Worm (Caenorhabditis elegans) whole organism, L3 larva: ENCODE data around the gene immp-2.

ENCODE experiments used
- R02D3.7 ChIP-seq: fragments of 150-350 bp; optimal IDR thresholded peaks from 2 replicates; lab custom pipeline; 2014; ENCODE audit warnings: missing biosample characterization, missing genetic modification characterization
- aly-2 ChIP-seq: fragments of 150-350 bp; optimal IDR thresholded peaks from 2 replicates; lab custom pipeline; 2014; ENCODE audit warnings: missing biosample characterization, missing genetic modification characterization
- ceh-28 ChIP-seq: fragments of 150-350 bp; optimal IDR thresholded peaks from 2 replicates; lab custom pipeline; 2014; ENCODE audit warnings: missing biosample characterization, missing genetic modification reagents, missing genetic modification characterization
- ceh-9 ChIP-seq: sonication (generic microtip); optimal IDR thresholded peaks from 2 replicates; lab custom pipeline; 2018; ENCODE audit warnings: missing biosample characterization, missing genetic modification characterization
- elt-2 ChIP-seq: sonication (generic microtip); optimal IDR thresholded peaks from 2 replicates; lab custom pipeline; 2016; ENCODE audit warnings: missing genetic modification reagents, mild to moderate bottlenecking, missing genetic modification characterization, missing compliant biosample characterization
- elt-3 ChIP-seq, 3 experiments: fragments of 150-350 bp in 1 of 3; sonication (generic microtip) in 2 of 3; optimal IDR thresholded peaks; 2 replicates in 2 of 3; 4 replicates in 1 of 3; lab custom pipeline; 2014 to 2017; ENCODE audit warnings: missing biosample characterization in 3 of 3, missing genetic modification characterization in 3 of 3
- hmg-11 ChIP-seq: sonication (generic microtip); optimal IDR thresholded peaks from 2 replicates; lab custom pipeline; 2016; ENCODE audit warnings: missing genetic modification characterization, missing compliant biosample characterization
- jun-1 ChIP-seq: fragments of 150-350 bp; optimal IDR thresholded peaks from 2 replicates; lab custom pipeline; 2014; ENCODE audit warnings: missing biosample characterization, missing genetic modification reagents, missing genetic modification characterization
- lin-15B ChIP-seq: fragments of 150-350 bp; optimal IDR thresholded peaks from 2 replicates; lab custom pipeline; 2014; ENCODE audit warnings: missing biosample characterization, missing genetic modification characterization
- mdl-1 ChIP-seq: fragments of 150-350 bp; optimal IDR thresholded peaks from 2 replicates; lab custom pipeline; 2014; ENCODE audit warnings: missing biosample characterization, missing genetic modification characterization
- mml-1 ChIP-seq: fragments of 150-350 bp; sonication (generic microtip); optimal IDR thresholded peaks from 3 replicates; lab custom pipeline; 2014; ENCODE audit warnings: missing biosample characterization, missing genetic modification characterization
- nfya-1 ChIP-seq: sonication (generic microtip); optimal IDR thresholded peaks from 2 replicates; lab custom pipeline; 2017; ENCODE audit warnings: missing genetic modification characterization, mild to moderate bottlenecking, missing compliant biosample characterization, antibody characterized with exemption, moderate library complexity; ENCODE audit not compliant: insufficient read depth
- nhr-23 ChIP-seq: fragments of 150-350 bp; optimal IDR thresholded peaks from 2 replicates; lab custom pipeline; 2014; ENCODE audit warnings: missing biosample characterization, missing genetic modification reagents, missing genetic modification characterization
- nhr-25 ChIP-seq: sonication (generic microtip); optimal IDR thresholded peaks from 2 replicates; lab custom pipeline; 2017; ENCODE audit warnings: missing biosample characterization, missing genetic modification characterization
- nhr-28 ChIP-seq: fragments of 150-350 bp; optimal IDR thresholded peaks from 2 replicates; lab custom pipeline; 2014; ENCODE audit warnings: missing biosample characterization, missing genetic modification characterization
- nhr-77 ChIP-seq: fragments of 150-350 bp; optimal IDR thresholded peaks from 2 replicates; lab custom pipeline; 2014; ENCODE audit warnings: missing biosample characterization, missing genetic modification characterization
- pha-4 ChIP-seq: fragments of 150-350 bp; optimal IDR thresholded peaks from 2 replicates; lab custom pipeline; 2014; ENCODE audit warnings: missing biosample characterization, missing genetic modification reagents, missing genetic modification characterization
- pqm-1 ChIP-seq: fragments of 150-350 bp; optimal IDR thresholded peaks from 2 replicates; lab custom pipeline; 2017; ENCODE audit warnings: missing biosample characterization, missing genetic modification characterization, inconsistent platforms
- snpc-4 ChIP-seq: fragments of 150-350 bp; optimal IDR thresholded peaks from 2 replicates; lab custom pipeline; 2014; ENCODE audit warnings: missing biosample characterization, missing genetic modification characterization
- tbx-2 ChIP-seq: sonication (generic microtip); optimal IDR thresholded peaks from 2 replicates; lab custom pipeline; 2016; ENCODE audit warnings: mild to moderate bottlenecking, missing genetic modification characterization, missing compliant biosample characterization
- unc-39 ChIP-seq: sonication (generic microtip); optimal IDR thresholded peaks from 4 replicates; lab custom pipeline; 2017; ENCODE audit warnings: missing biosample characterization, missing genetic modification characterization
- zag-1 ChIP-seq: fragments of 150-350 bp; optimal IDR thresholded peaks from 2 replicates; lab custom pipeline; 2014; ENCODE audit warnings: missing biosample characterization, missing genetic modification characterization

immp-2 gene

ce11 chrIV:959221-959620 lies 46.4 kb downstream of the immp-2 start, which contains the start of gene plx-1:
plx-1 (plus strand) TSS chrIV:959521.
- TF ChIP-seq ceh-9 (tag; lab: Kevin White, UChicago) (no peak), elt-3 (tag; optimal IDR thresholded peaks at IDR 0.05; lab: Kevin White, UChicago) (no peak), pha-4 (no peak), unc-39 (tag; lab: Kevin White, UChicago) (no peak), nhr-25 (tag; lab: Kevin White, UChicago) (no peak), aly-2 (tag; lab: Kevin White, UChicago) (no peak), nhr-28 (tag; lab: Kevin White, UChicago) (no peak), tbx-2 (tag; lab: Kevin White, UChicago) (no peak)

ce11 chrIV:957820-958219 lies 47.8 kb downstream of the immp-2 start:
- peak; percentile 60 for TF ChIP-seq pqm-1
- TF ChIP-seq mml-1 = no peak
- TF ChIP-seq nhr-25 (tag; lab: Kevin White, UChicago) = peak; percentile 95
- TF ChIP-seq nhr-77 = no peak
- peak; percentile 59 for TF ChIP-seq jun-1
- peak; percentile 44 for TF ChIP-seq lin-15B
- TF ChIP-seq mdl-1 (tag; lab: Kevin White, UChicago) = peak; percentile 19
- peak; percentile 70 for TF ChIP-seq pha-4
- TF ChIP-seq hmg-11 (tag; lab: Kevin White, UChicago) = peak; percentile 54
- peak; percentile 83 for TF ChIP-seq nfya-1 (tag; lab: Kevin White, UChicago)
- TF ChIP-seq nhr-28 (tag; lab: Kevin White, UChicago) = no peak
- TF ChIP-seq ceh-28 (tag; lab: Kevin White, UChicago) = peak; percentile 58
- peak; percentile 29 for TF ChIP-seq R02D3.7 (tag; lab: Kevin White, UChicago)
- TF ChIP-seq snpc-4 (tag; lab: Kevin White, UChicago) = peak; percentile 7
- peak; percentile 68 for TF ChIP-seq nhr-23 (tag; lab: Kevin White, UChicago)
- TF ChIP-seq elt-2 (tag; lab: Kevin White, UChicago) = peak; percentile 63
- no peak for TF ChIP-seq zag-1 (tag; lab: Kevin White, UChicago)
